Fruit fly (Drosophila melanogaster) Kc167 (cell line): ENCODE data around the gene CG43675.

Experiments
- h ChIP-seq: fragments of >200 bp; optimal IDR thresholded peaks from 3 replicates; lab custom pipeline; 2018; ENCODE audit warnings: missing external identifiers
- insv ChIP-seq: fragments of >200 bp; optimal IDR thresholded peaks from 3 replicates; lab custom pipeline; 2018; ENCODE audit warnings: missing external identifiers

DNA sequence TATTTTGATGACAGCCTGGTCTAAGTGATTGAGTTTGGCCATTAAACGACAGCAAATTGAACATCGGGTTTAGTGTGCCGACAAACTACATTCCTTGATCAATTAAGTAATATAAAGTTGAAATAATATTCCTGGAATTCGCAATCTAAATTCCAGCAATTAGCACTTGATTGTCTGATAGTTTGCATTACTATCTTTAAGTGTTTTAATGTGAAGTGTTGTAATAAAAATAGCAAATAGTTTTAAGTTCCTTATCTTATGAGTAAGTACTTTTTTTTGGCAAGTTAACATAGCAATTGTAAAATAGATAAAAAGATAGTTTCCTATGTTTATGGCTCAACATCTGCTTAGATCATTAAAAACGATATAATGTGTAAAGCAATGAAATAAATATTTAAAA lies 33.0 kb downstream of the CG43675 start:
- no peak for TF ChIP-seq h (lab: Kevin White, UChicago)
- no peak for TF ChIP-seq insv (lab: Kevin White, UChicago)
